Fruit fly (Drosophila melanogaster): ENCODE data around the gene PIG-F.

Gene PIG-F

dm6 chr3L:19655923-19656322 lies 43.7 kb downstream of the PIG-F start (continued):
- TF ChIP-seq CG34422 (GFP tag; IDR thresholded peaks at IDR 0.05) = peak; percentile 45; the same call in 1 of the 3 replicates
- peak; percentile 91 for TF ChIP-seq sens (GFP tag)
- TF ChIP-seq CG7987 (GFP tag; optimal IDR thresholded peaks at IDR 0.05) = peak; percentile 27
- peak; percentile 15 for TF ChIP-seq trh (GFP tag; optimal IDR thresholded peaks at IDR 0.05)
- no peak for TF ChIP-seq Atf-2 (GFP tag; optimal IDR thresholded peaks at IDR 0.05)
- TF ChIP-seq CG13894 (tag; optimal IDR thresholded peaks at IDR 0.05) = no peak
- peak; percentile 32 for TF ChIP-seq CG8388 (GFP tag; optimal IDR thresholded peaks at IDR 0.05)
- peak; percentile 23; the same call in 1 of the 2 replicates for TF ChIP-seq E2f2 (GFP tag; IDR thresholded peaks at IDR 0.05)
- no peak for TF ChIP-seq Dll (GFP tag; IDR thresholded peaks at IDR 0.05; ENCODE audit: partially characterized antibody)
- peak; percentile 73 for TF ChIP-seq CG11504 (tag; optimal IDR thresholded peaks at IDR 0.05)
- peak; percentile 24 for TF ChIP-seq ems (GFP tag; optimal IDR thresholded peaks at IDR 0.05)
- no peak for TF ChIP-seq sc (optimal IDR thresholded peaks at IDR 0.05)
- TF ChIP-seq sc (GFP tag; optimal IDR thresholded peaks at IDR 0.05) = peak; percentile 54
- no peak for TF ChIP-seq Eip74EF (GFP tag; optimal IDR thresholded peaks at IDR 0.05)
- peak; percentile 63 for TF ChIP-seq sisA (GFP tag; IDR thresholded peaks at IDR 0.05)
- TF ChIP-seq CG1602 (GFP tag; optimal IDR thresholded peaks at IDR 0.05) = peak; percentile 42
- TF ChIP-seq CG34376 (GFP tag; optimal IDR thresholded peaks at IDR 0.05) = no peak
- TF ChIP-seq pb (GFP tag; optimal IDR thresholded peaks at IDR 0.05) = no peak
- no peak for TF ChIP-seq CG10654 (GFP tag; optimal IDR thresholded peaks at IDR 0.05)
- TF ChIP-seq wek (GFP tag; optimal IDR thresholded peaks at IDR 0.05) = peak; percentile 44
- no peak for TF ChIP-seq Sry-δ (GFP tag; optimal IDR thresholded peaks at IDR 0.05)
- peak; percentile 58 for TF ChIP-seq gcm (GFP tag; optimal IDR thresholded peaks at IDR 0.05)
- no peak for TF ChIP-seq HmgD (GFP tag; optimal IDR thresholded peaks at IDR 0.05)
- no peak for TF ChIP-seq Dad (GFP tag; optimal IDR thresholded peaks at IDR 0.05)
- TF ChIP-seq sd (tag; optimal IDR thresholded peaks at IDR 0.05) = no peak
- peak; percentile 23 for TF ChIP-seq CG1603 (tag; optimal IDR thresholded peaks at IDR 0.05)
- no peak for TF ChIP-seq NC2α (GFP tag; optimal IDR thresholded peaks at IDR 0.05)
- TF ChIP-seq tin (GFP tag; optimal IDR thresholded peaks at IDR 0.05) = peak; percentile 26
- TF ChIP-seq shn (GFP tag; optimal IDR thresholded peaks at IDR 0.05) = no peak
- TF ChIP-seq CG10366 (GFP tag; IDR thresholded peaks at IDR 0.05) = peak; percentile 20; the same call in 1 of the 2 replicates
- no peak for TF ChIP-seq inv (GFP tag; IDR thresholded peaks at IDR 0.05; ENCODE audit: partially characterized antibody)
- no peak for TF ChIP-seq ap (GFP tag; IDR thresholded peaks at IDR 0.05)
- no peak for TF ChIP-seq Hr39 (optimal IDR thresholded peaks at IDR 0.05)
- TF ChIP-seq CG15011 (GFP tag; optimal IDR thresholded peaks at IDR 0.05) = peak; percentile 3
- TF ChIP-seq fd102C (GFP tag; optimal IDR thresholded peaks at IDR 0.05) = no peak
- no peak for TF ChIP-seq CkIIα-i1 (GFP tag; IDR thresholded peaks at IDR 0.05)
- no peak for TF ChIP-seq H2.0 (GFP tag; IDR thresholded peaks at IDR 0.05)
- TF ChIP-seq odd (GFP tag; optimal IDR thresholded peaks at IDR 0.05) = peak; percentile 36
- TF ChIP-seq CG12299 (tag; optimal IDR thresholded peaks at IDR 0.05) = peak; percentile 27
- TF ChIP-seq kni (GFP tag; optimal IDR thresholded peaks at IDR 0.05) = peak; percentile 68
- no peak for TF ChIP-seq CG17912 (GFP tag; optimal IDR thresholded peaks at IDR 0.05)
- no peak for TF ChIP-seq CG31224 (GFP tag; IDR thresholded peaks at IDR 0.05)
- no peak for TF ChIP-seq zen2 (GFP tag; IDR thresholded peaks at IDR 0.05; ENCODE audit: partially characterized antibody)
- TF ChIP-seq CG11398 (GFP tag; optimal IDR thresholded peaks at IDR 0.05) = peak; percentile 33
- no peak for TF ChIP-seq toy (GFP tag; IDR thresholded peaks at IDR 0.05)
- no peak for TF ChIP-seq tup (GFP tag; optimal IDR thresholded peaks at IDR 0.05)
- peak; percentile 38 for TF ChIP-seq onecut (GFP tag; IDR thresholded peaks at IDR 0.05)
- TF ChIP-seq Camta (GFP tag; optimal IDR thresholded peaks at IDR 0.05) = no peak
- TF ChIP-seq dmrt99B (tag; optimal IDR thresholded peaks at IDR 0.05) = peak; percentile 76
- TF ChIP-seq CG42726 (GFP tag; IDR thresholded peaks at IDR 0.05; ENCODE audit: partially characterized antibody) = no peak
- no peak for TF ChIP-seq TFAM (GFP tag; optimal IDR thresholded peaks at IDR 0.05)
- TF ChIP-seq CG12744 (GFP tag; optimal IDR thresholded peaks at IDR 0.05) = no peak

Data from whole organism, embryonic.